Worm (Caenorhabditis elegans) whole organism, young adult: ENCODE data around the gene srlf-14.

Source experiments
- B0261.1 ChIP-seq: sonication (generic microtip); optimal IDR thresholded peaks from 2 replicates; lab custom pipeline; 2016; ENCODE audit warnings: mild to moderate bottlenecking, missing genetic modification characterization, moderate library complexity, missing compliant biosample characterization
- B0336.3 ChIP-seq: fragments of 200-800 bp; sonication (Bioruptor generic); IDR thresholded peaks from 2 replicates; pipeline ENCODE4 v1.3.6; 2022; ENCODE audit warnings: missing genetic modification characterization, missing compliant biosample characterization
- C06A6.2 ChIP-seq: fragments of 200-800 bp; sonication (Bioruptor generic); conservative IDR thresholded peaks from 2 replicates; pipeline ENCODE4 v1.3.6; 2022; ENCODE audit warnings: missing genetic modification characterization, missing compliant biosample characterization
- C17E4.6 ChIP-seq: fragments of 200-800 bp; sonication (Bioruptor generic); IDR thresholded peaks from 2 replicates; pipeline ENCODE4 v1.3.6; 2022; ENCODE audit warnings: missing genetic modification reagents, missing genetic modification characterization, missing compliant biosample characterization
- D2030.7 ChIP-seq: fragments of 200-800 bp; sonication (Bioruptor generic); IDR thresholded peaks from 2 replicates; pipeline ENCODE4 v1.3.6; 2022; ENCODE audit warnings: missing genetic modification reagents, missing genetic modification characterization, missing compliant biosample characterization
- F22D6.2 ChIP-seq: sonication (generic microtip); optimal IDR thresholded peaks from 2 replicates; lab custom pipeline; 2016; ENCODE audit warnings: mild to moderate bottlenecking, missing genetic modification characterization, missing compliant biosample characterization
- F52B5.7 ChIP-seq: sonication (generic microtip); optimal IDR thresholded peaks from 2 replicates; lab custom pipeline; 2016; ENCODE audit warnings: mild to moderate bottlenecking, missing genetic modification characterization, missing compliant biosample characterization
- F57A8.1 ChIP-seq: fragments of 200-800 bp; sonication (Bioruptor generic); optimal IDR thresholded peaks from 2 replicates; lab custom pipeline; 2018; ENCODE audit warnings: mild to moderate bottlenecking, missing genetic modification characterization, moderate library complexity, missing compliant biosample characterization
- T07F8.4 ChIP-seq: sonication (generic microtip); optimal IDR thresholded peaks from 2 replicates; lab custom pipeline; 2016; ENCODE audit warnings: mild to moderate bottlenecking, missing genetic modification characterization, moderate library complexity, missing compliant biosample characterization
- Y53F4B.3 ChIP-seq: fragments of 200-800 bp; sonication (Bioruptor generic); IDR thresholded peaks from 2 replicates; pipeline ENCODE4 v1.3.6; 2022; ENCODE audit warnings: missing genetic modification reagents, missing genetic modification characterization, missing compliant biosample characterization
- Y56A3A.18 ChIP-seq: fragments of 200-800 bp; sonication (Bioruptor generic); IDR thresholded peaks from 2 replicates; pipeline ENCODE4 v1.3.6; 2022; ENCODE audit warnings: missing genetic modification reagents, missing genetic modification characterization, missing compliant biosample characterization
- Y67H2A.10 ChIP-seq: fragments of 200-800 bp; sonication (Bioruptor generic); conservative IDR thresholded peaks from 2 replicates; pipeline ENCODE4 v1.3.6; 2022; ENCODE audit warnings: missing genetic modification reagents, missing genetic modification characterization, missing compliant biosample characterization
- akir-1 ChIP-seq: fragments of 200-800 bp; sonication (Bioruptor generic); optimal IDR thresholded peaks from 2 replicates; lab custom pipeline; 2018; ENCODE audit warnings: mild to moderate bottlenecking, missing genetic modification characterization, moderate library complexity, missing compliant biosample characterization
- ama-1 ChIP-seq, 3 experiments: fragments of 150-350 bp in 1 of 3; sonication (generic microtip) in 2 of 3; optimal IDR thresholded peaks; 2 replicates each; lab custom pipeline; 2014 to 2018; ENCODE audit warnings: missing biosample characterization in 2 of 3, missing genetic modification characterization in 2 of 3, missing genetic modification reagents in 2 of 3
- aptf-3 ChIP-seq: fragments of 200-800 bp; sonication (Bioruptor generic); IDR thresholded peaks from 2 replicates; pipeline ENCODE4 v1.3.6; 2022; ENCODE audit warnings: missing genetic modification characterization, missing compliant biosample characterization
- athp-1 ChIP-seq: sonication (generic microtip); optimal IDR thresholded peaks from 2 replicates; lab custom pipeline; 2017; ENCODE audit warnings: mild to moderate bottlenecking, missing genetic modification characterization, missing compliant biosample characterization
- ccch-3 ChIP-seq: fragments of 200-800 bp; sonication (Bioruptor generic); optimal IDR thresholded peaks from 2 replicates; lab custom pipeline; 2018; ENCODE audit warnings: mild to moderate bottlenecking, missing genetic modification characterization, missing compliant biosample characterization
- cebp-2 ChIP-seq: fragments of 200-800 bp; sonication (Bioruptor generic); IDR thresholded peaks from 2 replicates; pipeline ENCODE4 v1.3.6; 2022; ENCODE audit warnings: missing genetic modification characterization, missing compliant biosample characterization
- ceh-27 ChIP-seq: fragments of 200-800 bp; sonication (Bioruptor generic); optimal IDR thresholded peaks from 2 replicates; lab custom pipeline; 2018; ENCODE audit warnings: mild to moderate bottlenecking, missing genetic modification characterization, moderate library complexity, missing compliant biosample characterization
- ceh-40 ChIP-seq: fragments of 200-800 bp; sonication (Bioruptor generic); IDR thresholded peaks from 2 replicates; pipeline ENCODE4 v1.3.6; 2022; ENCODE audit warnings: missing genetic modification characterization, missing compliant biosample characterization
- ceh-79 ChIP-seq: sonication (generic microtip); optimal IDR thresholded peaks from 2 replicates; lab custom pipeline; 2017; ENCODE audit warnings: mild to moderate bottlenecking, missing genetic modification characterization, missing compliant biosample characterization
- die-1 ChIP-seq: sonication (generic microtip); optimal IDR thresholded peaks from 2 replicates; lab custom pipeline; 2016; ENCODE audit warnings: missing genotype, mild to moderate bottlenecking, missing genetic modification characterization, missing compliant biosample characterization
- dox-1 ChIP-seq: fragments of 200-800 bp; sonication (Bioruptor generic); IDR thresholded peaks from 2 replicates; pipeline ENCODE4 v1.3.6; 2022; ENCODE audit warnings: missing genetic modification reagents, missing genetic modification characterization, missing compliant biosample characterization
- ekl-4 ChIP-seq: fragments of 200-800 bp; sonication (Bioruptor generic); IDR thresholded peaks from 2 replicates; pipeline ENCODE4 v1.3.6; 2022; ENCODE audit warnings: missing genetic modification reagents, missing genetic modification characterization, missing compliant biosample characterization
- hlh-26 ChIP-seq: fragments of 200-800 bp; sonication (Bioruptor generic); conservative IDR thresholded peaks from 2 replicates; pipeline ENCODE4 v1.3.6; 2022; ENCODE audit warnings: missing genetic modification reagents, missing genetic modification characterization, missing compliant biosample characterization
- hmg-20 ChIP-seq: fragments of 200-800 bp; sonication (Bioruptor generic); IDR thresholded peaks from 2 replicates; pipeline ENCODE4 v1.3.6; 2022; ENCODE audit warnings: missing genetic modification reagents, missing genetic modification characterization, missing compliant biosample characterization
- lin-35 ChIP-seq, 3 experiments: fragments of 150-350 bp in 2 of 3; sonication (generic microtip) in 1 of 3; optimal IDR thresholded peaks; 2 replicates each; lab custom pipeline; 2014 to 2018; ENCODE audit warnings: missing biosample characterization in 3 of 3, missing genetic modification characterization in 3 of 3, missing genetic modification reagents in 3 of 3
- lsl-1 ChIP-seq: fragments of 200-800 bp; sonication (Bioruptor generic); optimal IDR thresholded peaks from 2 replicates; lab custom pipeline; 2018; ENCODE audit warnings: mild to moderate bottlenecking, missing genetic modification characterization, moderate library complexity, missing compliant biosample characterization
- madf-6 ChIP-seq: fragments of 200-800 bp; sonication (Bioruptor generic); IDR thresholded peaks from 2 replicates; pipeline ENCODE4 v1.3.6; 2022; ENCODE audit warnings: missing genetic modification reagents, missing genetic modification characterization, missing compliant biosample characterization
- mel-28 ChIP-seq: sonication (generic microtip); optimal IDR thresholded peaks from 2 replicates; lab custom pipeline; 2016; ENCODE audit warnings: borderline replicate concordance, mild to moderate bottlenecking, missing genetic modification characterization, missing compliant biosample characterization
- nfya-1 ChIP-seq: sonication (generic microtip); optimal IDR thresholded peaks from 2 replicates; lab custom pipeline; 2017; ENCODE audit warnings: antibody characterized with exemption, missing compliant biosample characterization, missing genetic modification characterization, borderline replicate concordance; ENCODE audit not compliant: insufficient read depth
- nfyb-1 ChIP-seq: fragments of 200-800 bp; sonication (Bioruptor generic); IDR thresholded peaks from 2 replicates; pipeline ENCODE4 v1.3.6; 2022; ENCODE audit warnings: missing genetic modification reagents, missing genetic modification characterization, missing compliant biosample characterization
- nhr-27 ChIP-seq: fragments of 200-800 bp; sonication (Bioruptor generic); optimal IDR thresholded peaks from 2 replicates; lab custom pipeline; 2018; ENCODE audit warnings: mild to moderate bottlenecking, missing genetic modification characterization, moderate library complexity, missing compliant biosample characterization
- nhr-80 ChIP-seq: sonication (generic microtip); optimal IDR thresholded peaks from 2 replicates; lab custom pipeline; 2016; ENCODE audit warnings: missing genetic modification characterization, missing compliant biosample characterization
- nhr-90 ChIP-seq: sonication (generic microtip); optimal IDR thresholded peaks from 2 replicates; lab custom pipeline; 2016; ENCODE audit warnings: missing genotype, mild to moderate bottlenecking, missing genetic modification characterization, missing compliant biosample characterization
- pbrm-1 ChIP-seq: fragments of 200-800 bp; sonication (Bioruptor generic); IDR thresholded peaks from 2 replicates; pipeline ENCODE4 v1.3.6; 2022; ENCODE audit warnings: missing genetic modification reagents, missing genetic modification characterization, missing compliant biosample characterization
- rcor-1 ChIP-seq: fragments of 200-800 bp; sonication (Bioruptor generic); IDR thresholded peaks from 2 replicates; pipeline ENCODE4 v1.3.6; 2022; ENCODE audit warnings: missing genetic modification reagents, missing genetic modification characterization, missing compliant biosample characterization
- repo-1 ChIP-seq: sonication (generic microtip); optimal IDR thresholded peaks from 2 replicates; lab custom pipeline; 2017; ENCODE audit warnings: mild to moderate bottlenecking, missing genetic modification characterization, missing compliant biosample characterization
- snpc-1.3 ChIP-seq: sonication (generic microtip); optimal IDR thresholded peaks from 2 replicates; lab custom pipeline; 2017; ENCODE audit warnings: missing genetic modification characterization, mild to moderate bottlenecking, missing compliant biosample characterization, antibody characterized with exemption, moderate library complexity, missing genotype, missing genetic modification reagents; ENCODE audit not compliant: insufficient read depth
- snpc-4 ChIP-seq, 5 experiments: fragments of 150-350 bp in 1 of 5; sonication (generic microtip) in 4 of 5; optimal IDR thresholded peaks; 2 replicates each; lab custom pipeline; 2014 to 2018; ENCODE audit warnings: missing genetic modification characterization in 5 of 5, missing biosample characterization in 3 of 5, antibody characterized with exemption in 2 of 5, mild to moderate bottlenecking in 2 of 5, missing compliant biosample characterization in 2 of 5, missing genotype in 2 of 5, moderate library complexity in 2 of 5, missing genetic modification reagents in 1 of 5
- tbp1 ChIP-seq: fragments of 200-800 bp; sonication (Bioruptor generic); optimal IDR thresholded peaks from 2 replicates; lab custom pipeline; 2018; ENCODE audit warnings: mild to moderate bottlenecking, missing genetic modification characterization, missing compliant biosample characterization
- tbx-9 ChIP-seq: sonication (generic microtip); optimal IDR thresholded peaks from 2 replicates; lab custom pipeline; 2016; ENCODE audit warnings: borderline replicate concordance, missing genetic modification characterization, inconsistent platforms, missing compliant biosample characterization
- ztf-28 ChIP-seq: fragments of 200-800 bp; sonication (Bioruptor generic); IDR thresholded peaks from 2 replicates; pipeline ENCODE4 v1.3.6; 2022; ENCODE audit warnings: missing genetic modification reagents, missing genetic modification characterization, missing compliant biosample characterization
- ztf-3 ChIP-seq: fragments of 200-800 bp; sonication (Bioruptor generic); optimal IDR thresholded peaks from 2 replicates; lab custom pipeline; 2018; ENCODE audit warnings: mild to moderate bottlenecking, missing genetic modification characterization, missing compliant biosample characterization
- ztf-6 ChIP-seq: fragments of 200-800 bp; sonication (Bioruptor generic); IDR thresholded peaks from 2 replicates; pipeline ENCODE4 v1.3.6; 2022; ENCODE audit warnings: missing genetic modification reagents, missing genetic modification characterization, missing compliant biosample characterization

The srlf-14 gene

ce11 chrIV:10933777-10934546 is 39.8 kb upstream of the srlf-14 start (continued):
- TF ChIP-seq Y67H2A.10 (0 out of 2 replicates have a peak, but pooled peaks have one; percentile 27), akir-1 (GFP tag; lab: Kevin White, UChicago) (no peak), snpc-4 (GFP tag; optimal IDR thresholded peaks at IDR 0.05; lab: Kevin White, UChicago) (no peak), snpc-4 (tag; optimal IDR thresholded peaks at IDR 0.05; lab: Kevin White, UChicago) (peak in 2 of 4 experiments; percentile 10 to 11), D2030.7 (GFP tag; lab: Robert Waterston, UW) (no peak), ccch-3 (no peak), nhr-27 (tag; lab: Kevin White, UChicago) (no peak), pbrm-1 (GFP tag; lab: Robert Waterston, UW) (peak; percentile 58; the same call in 1 of the 2 replicates), tbp1 (GFP tag; lab: Kevin White, UChicago) (no peak), mel-28 (tag; lab: Kevin White, UChicago) (peak; percentile 16), C06A6.2 (GFP tag; lab: Robert Waterston, UW) (0 out of 2 replicates have a peak, but pooled peaks have one; percentile 40), Y56A3A.18 (peak; percentile 90), ceh-27 (GFP tag; lab: Kevin White, UChicago) (no peak), F52B5.7 (peak; percentile 86), hlh-26 (GFP tag; lab: Robert Waterston, UW) (no peak), cebp-2 (GFP tag; lab: Robert Waterston, UW) (no peak), hmg-20 (GFP tag; lab: Robert Waterston, UW) (peak; percentile 52; the same call in 1 of the 2 replicates), lin-35 (GFP tag; optimal IDR thresholded peaks at IDR 0.05; lab: Kevin White, UChicago) (peak in 1 of 3 experiments; percentile 39), ztf-6 (GFP tag; lab: Robert Waterston, UW) (no peak), repo-1 (tag; lab: Kevin White, UChicago) (peak; percentile 94), aptf-3 (no peak; the same call in 1 of the 2 replicates), ceh-40 (GFP tag; lab: Robert Waterston, UW) (no peak), T07F8.4 (no peak), ztf-28 (GFP tag; lab: Robert Waterston, UW) (no peak), B0261.1 (tag; lab: Kevin White, UChicago) (peak; percentile 3), madf-6 (GFP tag; lab: Robert Waterston, UW) (peak; percentile 41), lsl-1 (no peak), tbx-9 (no peak), die-1 (tag; lab: Kevin White, UChicago) (peak; percentile 42), nhr-90 (no peak), B0336.3 (GFP tag; lab: Robert Waterston, UW) (peak; percentile 84), ama-1 (optimal IDR thresholded peaks at IDR 0.05; lab: Kevin White, UChicago) (peak; percentile 59), ama-1 (GFP tag; optimal IDR thresholded peaks at IDR 0.05; lab: Kevin White, UChicago) (peak; percentile 18 to 75), F57A8.1 (GFP tag; lab: Kevin White, UChicago) (no peak), nhr-80 (tag; lab: Kevin White, UChicago) (peak; percentile 0), rcor-1 (GFP tag; lab: Robert Waterston, UW) (0 out of 2 replicates have a peak, but pooled peaks have one; percentile 25), ceh-79 (tag; lab: Kevin White, UChicago) (peak; percentile 71), F22D6.2 (tag; lab: Kevin White, UChicago) (no peak), ztf-3 (GFP tag; lab: Kevin White, UChicago) (no peak), C17E4.6 (GFP tag; lab: Robert Waterston, UW) (0 out of 2 replicates have a peak, but pooled peaks have one; percentile 17), nfya-1 (no peak), nfyb-1 (GFP tag; lab: Robert Waterston, UW) (peak; percentile 81), snpc-1.3 (tag; lab: Kevin White, UChicago) (no peak), athp-1 (tag; lab: Kevin White, UChicago) (peak; percentile 90), ekl-4 (GFP tag; lab: Robert Waterston, UW) (peak; percentile 46; the same call in 1 of the 2 replicates), dox-1 (GFP tag; lab: Robert Waterston, UW) (peak; percentile 21; the same call in 1 of the 2 replicates), Y53F4B.3 (GFP tag; lab: Robert Waterston, UW) (no peak)
